Fruit fly (Drosophila melanogaster): ENCODE results near the gene Invadolysin.

Gene Invadolysin

dm6 chr3R:10190084-10190782 is 45.8 kb downstream of the Invadolysin start, which contains the start of gene Syn:
Gene Syn, plus strand, starts transcription at chr3R:10190689.
- TF ChIP-seq CG12605 (GFP tag; IDR thresholded peaks at IDR 0.05) (no peak), CG8159 (tag; optimal IDR thresholded peaks at IDR 0.05) (no peak), rn (GFP tag; IDR thresholded peaks at IDR 0.05) (no peak), CG17806 (tag; optimal IDR thresholded peaks at IDR 0.05) (no peak), CG4496 (GFP tag; IDR thresholded peaks at IDR 0.05) (no peak), CG32121 (GFP tag; IDR thresholded peaks at IDR 0.05) (no peak), CG15710 (tag; optimal IDR thresholded peaks at IDR 0.05) (no peak), EcR (GFP tag; optimal IDR thresholded peaks at IDR 0.05) (no peak)

DNA sequence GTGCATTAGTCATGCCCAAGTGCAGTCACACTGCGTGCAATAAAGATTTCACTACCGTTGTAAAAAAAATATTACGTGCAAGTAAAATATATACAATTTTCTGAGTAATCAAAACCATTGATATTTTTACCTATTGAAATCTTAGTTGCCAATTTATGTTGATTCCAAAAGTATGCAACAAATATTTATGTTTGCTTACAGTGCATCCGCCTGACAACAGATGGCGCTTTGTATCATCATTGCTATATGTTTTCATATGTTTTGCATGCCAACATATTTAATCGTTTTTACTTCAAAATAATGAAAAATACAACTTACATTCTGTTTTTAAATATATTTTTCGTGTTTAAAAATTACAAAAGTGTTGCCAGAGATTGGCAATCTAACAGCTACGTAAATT is 59.1 kb downstream of the Invadolysin start:
- TF ChIP-seq CG14655 (GFP tag; optimal IDR thresholded peaks at IDR 0.05) = peak; percentile 22
- TF ChIP-seq CG8301 (tag; optimal IDR thresholded peaks at IDR 0.05) = peak; percentile 8
- TF ChIP-seq gl (tag; optimal IDR thresholded peaks at IDR 0.05) = no peak
- TF ChIP-seq fd96Ca (GFP tag; IDR thresholded peaks at IDR 0.05) = no peak
- TF ChIP-seq CG10348 (GFP tag; IDR thresholded peaks at IDR 0.05) = no peak
- peak; percentile 2 for TF ChIP-seq CG34367 (tag; optimal IDR thresholded peaks at IDR 0.05)
- peak; percentile 65 for TF ChIP-seq D1 (tag; optimal IDR thresholded peaks at IDR 0.05)
- no peak for TF ChIP-seq Ets98B (GFP tag; IDR thresholded peaks at IDR 0.05)

- TF ChIP-seq D1 (tag; optimal IDR thresholded peaks at IDR 0.05) = no peak
- 0 out of 3 replicates have a peak, but pooled peaks have one; percentile 17 for TF ChIP-seq CG4496 (GFP tag; IDR thresholded peaks at IDR 0.05)
- TF ChIP-seq CG32121 (GFP tag; IDR thresholded peaks at IDR 0.05) = 0 out of 2 replicates have a peak, but pooled peaks have one; percentile 7
- no peak for TF ChIP-seq EcR (GFP tag; optimal IDR thresholded peaks at IDR 0.05)
These were observed 62.3 kb downstream of the Invadolysin start for dm6 chr3R:10206740-10207139.
